Fruit fly (Drosophila melanogaster) whole organism, prepupa: ENCODE measurements around the gene STUB1.

ENCODE experiments used
- CG10631 ChIP-seq: fragments of 200-800 bp; sonication (Bioruptor generic); optimal IDR thresholded peaks from 2 replicates; lab custom pipeline; 2016; ENCODE audit warnings: missing biosample characterization, missing genetic modification characterization
- CG10669 ChIP-seq: fragments of 200-800 bp; sonication (Bioruptor generic); optimal IDR thresholded peaks from 3 replicates; lab custom pipeline; 2018; ENCODE audit warnings: missing biosample characterization, mild to moderate bottlenecking, missing genetic modification characterization, moderate library complexity
- CG11294 ChIP-seq: fragments of 200-800 bp; sonication (Bioruptor generic); IDR thresholded peaks from 2 replicates; pipeline ENCODE4 v1.3.6; 2022; ENCODE audit warnings: missing biosample characterization, missing genetic modification characterization
- CG11762 ChIP-seq: fragments of 200-800 bp; sonication (Bioruptor generic); optimal IDR thresholded peaks from 3 replicates; lab custom pipeline; 2016; ENCODE audit warnings: missing biosample characterization, missing genetic modification characterization; ENCODE audit not compliant: insufficient read depth
- CG11902 ChIP-seq: fragments of 200-800 bp; sonication (Bioruptor generic); optimal IDR thresholded peaks from 3 replicates; lab custom pipeline; 2016; ENCODE audit warnings: missing biosample characterization, missing genetic modification characterization
- CG15336 ChIP-seq: fragments of 200-800 bp; sonication (Bioruptor generic); IDR thresholded peaks from 2 replicates; pipeline ENCODE4 v1.3.6; 2022; ENCODE audit warnings: missing biosample characterization, missing genetic modification characterization
- CG1621 ChIP-seq: fragments of 200-800 bp; sonication (Bioruptor generic); optimal IDR thresholded peaks from 3 replicates; lab custom pipeline; 2018; ENCODE audit warnings: missing biosample characterization, mild to moderate bottlenecking, missing genetic modification characterization
- CG16779 ChIP-seq: fragments of 200-800 bp; sonication (Bioruptor generic); optimal IDR thresholded peaks from 3 replicates; lab custom pipeline; 2017; ENCODE audit warnings: missing biosample characterization, mild to moderate bottlenecking, missing genetic modification characterization
- CG3032 ChIP-seq: fragments of 200-800 bp; optimal IDR thresholded peaks from 2 replicates; lab custom pipeline; 2019; ENCODE audit warnings: missing biosample characterization, mild to moderate bottlenecking, missing genetic modification characterization, moderate library complexity
- CG31627 ChIP-seq: fragments of 200-800 bp; sonication (Bioruptor generic); optimal IDR thresholded peaks from 3 replicates; lab custom pipeline; 2016; ENCODE audit warnings: missing biosample characterization, missing genetic modification characterization
- CG32006 ChIP-seq: fragments of 200-800 bp; sonication (Bioruptor generic); optimal IDR thresholded peaks from 3 replicates; lab custom pipeline; 2017; ENCODE audit warnings: missing biosample characterization, mild to moderate bottlenecking, missing genetic modification characterization
- CG3919 ChIP-seq: fragments of 200-800 bp; sonication (Bioruptor generic); optimal IDR thresholded peaks from 3 replicates; lab custom pipeline; 2016; ENCODE audit warnings: missing biosample characterization, missing genetic modification characterization
- CG4318 ChIP-seq: fragments of 200-800 bp; sonication (Bioruptor generic); optimal IDR thresholded peaks from 3 replicates; lab custom pipeline; 2017; ENCODE audit warnings: missing biosample characterization, mild to moderate bottlenecking, missing genetic modification characterization
- CG6276 ChIP-seq: fragments of 200-800 bp; sonication (Bioruptor generic); optimal IDR thresholded peaks from 2 replicates; lab custom pipeline; 2017; ENCODE audit warnings: missing biosample characterization, mild to moderate bottlenecking, missing genetic modification characterization
- CG6792 ChIP-seq: fragments of 200-800 bp; sonication (Bioruptor generic); optimal IDR thresholded peaks from 3 replicates; lab custom pipeline; 2016; ENCODE audit warnings: missing biosample characterization, missing genetic modification characterization
- CG6808 ChIP-seq: fragments of 200-800 bp; sonication (Bioruptor generic); optimal IDR thresholded peaks from 3 replicates; lab custom pipeline; 2017; ENCODE audit warnings: missing biosample characterization, missing genetic modification characterization, mild to moderate bottlenecking, moderate library complexity, missing genetic modification reagents
- CG6854 ChIP-seq: fragments of 200-800 bp; sonication (Bioruptor generic); optimal IDR thresholded peaks from 2 replicates; lab custom pipeline; 2017; ENCODE audit warnings: missing biosample characterization, mild to moderate bottlenecking, missing genetic modification characterization
- CG7368 ChIP-seq: fragments of 200-800 bp; sonication (Bioruptor generic); optimal IDR thresholded peaks from 3 replicates; lab custom pipeline; 2016; ENCODE audit warnings: missing biosample characterization, missing genetic modification characterization
- CG8319 ChIP-seq: fragments of 200-800 bp; sonication (Bioruptor generic); optimal IDR thresholded peaks from 3 replicates; lab custom pipeline; 2016; ENCODE audit warnings: missing biosample characterization, missing genetic modification characterization
- Eip75B ChIP-seq: fragments of 200-800 bp; sonication (Bioruptor generic); optimal IDR thresholded peaks from 3 replicates; lab custom pipeline; 2016; ENCODE audit warnings: missing biosample characterization, missing genetic modification characterization
- Eip78C ChIP-seq: fragments of 200-800 bp; sonication (Bioruptor generic); peaks from one replicate; lab custom pipeline; 2016; ENCODE audit warnings: missing biosample characterization, missing genetic modification characterization
- Eip93F ChIP-seq: fragments of 200-800 bp; sonication (Bioruptor generic); optimal IDR thresholded peaks from 2 replicates; lab custom pipeline; 2016; ENCODE audit warnings: missing biosample characterization, mild to moderate bottlenecking, missing genetic modification characterization
- Ets21C ChIP-seq: fragments of 200-800 bp; sonication (Bioruptor generic); optimal IDR thresholded peaks from 3 replicates; lab custom pipeline; 2016; ENCODE audit warnings: missing biosample characterization, missing genetic modification characterization
- Ets96B ChIP-seq: fragments of 200-800 bp; optimal IDR thresholded peaks from 2 replicates; lab custom pipeline; 2019; ENCODE audit warnings: missing biosample characterization, mild to moderate bottlenecking, missing genetic modification characterization, moderate library complexity
- Gug ChIP-seq: fragments of 200-800 bp; sonication (Bioruptor generic); IDR thresholded peaks from 2 replicates; pipeline ENCODE4 v1.3.6; 2022; ENCODE audit warnings: missing biosample characterization, missing genetic modification characterization
- Hr39 ChIP-seq: fragments of 200-800 bp; sonication (Bioruptor generic); optimal IDR thresholded peaks from 2 replicates; lab custom pipeline; 2016; ENCODE audit warnings: missing biosample characterization, missing genetic modification characterization
- Lpt ChIP-seq: fragments of 200-800 bp; sonication (Bioruptor generic); optimal IDR thresholded peaks from 3 replicates; lab custom pipeline; 2016; ENCODE audit warnings: missing biosample characterization, missing genetic modification characterization
- Met ChIP-seq: fragments of 200-800 bp; sonication (Bioruptor generic); optimal IDR thresholded peaks from 3 replicates; lab custom pipeline; 2016; ENCODE audit warnings: missing biosample characterization, missing genetic modification characterization
- Smox ChIP-seq: fragments of 200-800 bp; sonication (Bioruptor generic); optimal IDR thresholded peaks from 3 replicates; lab custom pipeline; 2016; ENCODE audit warnings: missing biosample characterization, missing genetic modification characterization
- Sox102F ChIP-seq: fragments of 200-800 bp; sonication (Bioruptor generic); optimal IDR thresholded peaks from 2 replicates; lab custom pipeline; 2016; ENCODE audit warnings: missing biosample characterization, mild to moderate bottlenecking, missing genetic modification characterization
- achi ChIP-seq: fragments of 200-800 bp; sonication (Bioruptor generic); optimal IDR thresholded peaks from 3 replicates; lab custom pipeline; 2016; ENCODE audit warnings: missing biosample characterization, missing genetic modification characterization
- acj6 ChIP-seq: fragments of 200-800 bp; sonication (Bioruptor generic); optimal IDR thresholded peaks from 3 replicates; lab custom pipeline; 2016; ENCODE audit warnings: missing biosample characterization, missing genetic modification characterization
- cyc ChIP-seq: fragments of 200-800 bp; sonication (Bioruptor generic); optimal IDR thresholded peaks from 3 replicates; lab custom pipeline; 2016; ENCODE audit warnings: missing biosample characterization, missing genetic modification characterization
- dsx ChIP-seq: fragments of 200-800 bp; optimal IDR thresholded peaks from 3 replicates; lab custom pipeline; 2019; ENCODE audit warnings: missing biosample characterization, mild to moderate bottlenecking, missing genetic modification characterization, moderate library complexity; ENCODE audit not compliant: poor library complexity, severe bottlenecking
- esn ChIP-seq: fragments of 200-800 bp; sonication (Bioruptor generic); optimal IDR thresholded peaks from 2 replicates; lab custom pipeline; 2016; ENCODE audit warnings: missing biosample characterization, mild to moderate bottlenecking, missing genetic modification characterization, moderate library complexity
- fd59A ChIP-seq: fragments of 200-800 bp; sonication (Bioruptor generic); optimal IDR thresholded peaks from 2 replicates; lab custom pipeline; 2017; ENCODE audit warnings: missing biosample characterization, mild to moderate bottlenecking, missing genetic modification characterization, missing genetic modification reagents
- fkh ChIP-seq: fragments of 200-800 bp; sonication (Bioruptor generic); optimal IDR thresholded peaks from 3 replicates; lab custom pipeline; 2017; ENCODE audit warnings: missing biosample characterization, mild to moderate bottlenecking, missing genetic modification characterization, moderate library complexity
- lz ChIP-seq: fragments of 200-800 bp; sonication (Bioruptor generic); optimal IDR thresholded peaks from 3 replicates; lab custom pipeline; 2016; ENCODE audit warnings: missing biosample characterization, missing genetic modification characterization
- net ChIP-seq: fragments of 200-800 bp; sonication (Bioruptor generic); optimal IDR thresholded peaks from 3 replicates; lab custom pipeline; 2016; ENCODE audit warnings: missing biosample characterization, missing genetic modification characterization
- salr ChIP-seq, 2 experiments: fragments of 200-800 bp; sonication (Bioruptor generic); optimal IDR thresholded peaks; 3 replicates each; lab custom pipeline; 2016 to 2018; ENCODE audit warnings: missing biosample characterization in 2 of 2, missing genetic modification characterization in 2 of 2, mild to moderate bottlenecking in 1 of 2
- svp ChIP-seq: fragments of 200-800 bp; sonication (Bioruptor generic); peaks from one replicate; lab custom pipeline; 2016; ENCODE audit warnings: missing biosample characterization, missing genetic modification characterization

STUB1 gene

DNA sequence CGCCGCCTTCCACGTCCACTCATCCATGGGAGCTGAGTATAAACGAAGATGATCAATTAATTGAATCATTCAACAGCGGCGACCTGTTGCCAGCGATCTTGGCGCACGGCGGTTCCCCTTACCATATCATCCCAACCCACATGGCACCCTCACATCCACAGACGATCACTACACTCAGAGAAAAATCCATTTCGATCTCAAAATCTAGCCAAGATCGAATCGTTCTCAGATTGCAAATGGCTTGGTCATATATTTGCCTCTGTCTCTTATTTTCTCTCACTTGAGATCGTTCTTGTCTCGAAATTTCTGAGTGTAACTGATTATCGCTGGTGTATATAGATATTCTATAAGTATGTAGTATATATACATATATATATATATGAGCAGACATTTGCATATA, 31.0 kb downstream of the STUB1 start (continued):
- TF ChIP-seq CG11294 (GFP tag; lab: Robert Waterston, UW) (0 out of 2 replicates have a peak, but pooled peaks have one; percentile 13), acj6 (peak; percentile 52), Hr39 (GFP tag; lab: Kevin White, UChicago) (peak; percentile 4), achi (GFP tag; lab: Kevin White, UChicago) (peak; percentile 54), CG6854 (no peak), CG3919 (GFP tag; lab: Kevin White, UChicago) (peak; percentile 55), Smox (GFP tag; lab: Kevin White, UChicago) (peak; percentile 40), Ets96B (tag; lab: Kevin White, UChicago) (peak; percentile 69), Lpt (GFP tag; lab: Kevin White, UChicago) (peak; percentile 13), CG6276 (GFP tag; lab: Kevin White, UChicago) (peak; percentile 10), Gug (GFP tag; lab: Robert Waterston, UW) (no peak), CG6808 (peak; percentile 48), cyc (GFP tag; lab: Kevin White, UChicago) (peak; percentile 38), CG3032 (tag; lab: Kevin White, UChicago) (peak; percentile 60), CG11762 (peak; percentile 30), CG6792 (GFP tag; lab: Kevin White, UChicago) (peak; percentile 52)

DNA sequence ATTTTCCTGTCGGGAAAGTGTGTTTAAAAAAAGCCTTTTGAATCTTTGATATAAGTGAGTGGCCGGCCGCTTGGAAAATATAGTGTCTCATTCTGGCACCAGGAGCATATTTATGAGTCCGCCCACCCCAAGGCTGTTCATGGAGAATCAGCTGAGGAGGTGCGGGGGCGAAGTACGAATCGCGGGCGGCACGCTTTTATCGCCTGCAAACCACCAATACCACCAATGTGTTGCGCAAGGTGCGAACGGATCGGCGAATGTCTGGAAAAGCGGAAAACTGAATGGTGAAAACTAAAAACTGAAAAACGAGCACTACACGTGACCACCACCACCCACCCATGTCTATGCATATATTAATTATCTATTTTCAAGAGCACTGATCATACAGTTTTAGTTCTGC, 31.6 kb downstream of the STUB1 start:
- TF ChIP-seq svp (GFP tag; lab: Kevin White, UChicago) (no peak), CG16779 (tag; lab: Kevin White, UChicago) (no peak), CG3032 (tag; lab: Kevin White, UChicago) (no peak), CG6808 (no peak), CG31627 (GFP tag; lab: Kevin White, UChicago) (no peak), lz (GFP tag; lab: Kevin White, UChicago) (no peak), CG1621 (tag; lab: Kevin White, UChicago) (no peak), CG6792 (GFP tag; lab: Kevin White, UChicago) (no peak)
- TF ChIP-seq, all 60 proteins: peak for 0

DNA sequence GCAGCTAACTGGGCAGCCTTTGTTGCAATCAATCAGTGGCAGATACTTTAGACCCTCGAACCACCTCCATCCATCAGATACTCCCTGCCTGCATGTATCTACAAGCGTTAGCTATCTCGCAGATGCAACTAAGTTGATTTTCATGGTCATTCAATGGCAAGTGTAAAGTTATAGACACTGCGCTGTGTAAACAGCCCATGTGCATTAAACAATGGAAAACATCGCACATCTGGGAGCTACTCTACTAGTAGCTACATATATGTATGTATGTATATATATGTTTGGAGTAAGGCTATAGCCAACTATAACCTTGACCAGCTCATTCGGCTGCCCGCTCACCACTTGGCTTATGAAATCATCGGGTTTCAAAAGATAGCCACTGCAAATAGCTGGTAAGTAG, 32.9 kb downstream of the STUB1 start:
- TF ChIP-seq CG11762 (no peak), dsx (GFP tag; lab: Kevin White, UChicago) (peak; percentile 36), Eip78C (GFP tag; lab: Kevin White, UChicago) (peak; percentile 16)
- TF ChIP-seq, all 60 proteins: peak for 2

- TF ChIP-seq cyc (GFP tag; lab: Kevin White, UChicago) (no peak), fkh (GFP tag; lab: Kevin White, UChicago) (peak; percentile 69)
Observed at dm6 chr2L:10472257-10472656, 34.9 kb downstream of the STUB1 start.

DNA sequence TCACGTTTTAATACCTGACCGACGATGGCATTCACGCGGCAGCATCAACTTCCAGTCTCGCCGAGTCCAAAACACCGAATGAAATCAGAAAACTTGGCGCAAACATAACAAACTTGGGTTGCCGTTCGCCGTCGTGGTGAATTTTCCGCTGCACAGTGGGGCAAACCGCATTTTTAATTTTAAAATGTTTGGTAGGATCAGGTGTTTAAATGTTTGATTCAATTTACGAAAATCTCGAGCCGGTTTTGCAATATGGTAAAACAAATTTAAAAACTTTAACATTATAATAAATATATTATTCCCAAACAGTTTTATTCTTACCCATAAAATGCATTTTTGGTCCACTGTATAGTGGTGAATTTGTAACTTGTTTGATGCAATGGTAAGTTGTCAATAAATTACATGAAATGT, 36.9 kb downstream of the STUB1 start, which contains the start of gene RluA-1:
RluA-1 (minus strand) TSS at position 82 of the 411 bp plus-strand sequence.
- TF ChIP-seq Eip93F (GFP tag; lab: Kevin White, UChicago): peak; percentile 85
- TF ChIP-seq CG3032 (tag; lab: Kevin White, UChicago): peak; percentile 97
- TF ChIP-seq CG16779 (tag; lab: Kevin White, UChicago): peak; percentile 93
- peak; percentile 95 for TF ChIP-seq CG8319
- TF ChIP-seq fd59A (GFP tag; lab: Kevin White, UChicago): peak; percentile 96
- TF ChIP-seq salr (GFP tag; optimal IDR thresholded peaks at IDR 0.05; lab: Kevin White, UChicago): peak; percentile 94 to 96
- TF ChIP-seq CG1621 (tag; lab: Kevin White, UChicago): peak; percentile 96
- peak; percentile 90 for TF ChIP-seq cyc (GFP tag; lab: Kevin White, UChicago)
- peak; percentile 85 for TF ChIP-seq Met (GFP tag; lab: Kevin White, UChicago)
- peak; percentile 94 for TF ChIP-seq CG7368 (GFP tag; lab: Kevin White, UChicago)
- peak; percentile 93 for TF ChIP-seq Smox (GFP tag; lab: Kevin White, UChicago)
- peak; percentile 97 for TF ChIP-seq CG4318 (GFP tag; lab: Kevin White, UChicago)
- peak; percentile 97 for TF ChIP-seq CG11762
- peak; percentile 91 for TF ChIP-seq lz (GFP tag; lab: Kevin White, UChicago)
- peak; percentile 99 for TF ChIP-seq CG15336 (GFP tag; lab: Robert Waterston, UW)
- TF ChIP-seq CG10631 (GFP tag; lab: Kevin White, UChicago): peak; percentile 98
- peak; percentile 79 for TF ChIP-seq CG6854
- TF ChIP-seq CG11902 (GFP tag; lab: Kevin White, UChicago): peak; percentile 84
- TF ChIP-seq CG32006 (GFP tag; lab: Kevin White, UChicago): peak; percentile 99
- peak; percentile 94 for TF ChIP-seq esn (GFP tag; lab: Kevin White, UChicago)
- TF ChIP-seq CG10669 (GFP tag; lab: Kevin White, UChicago): peak; percentile 98
- TF ChIP-seq Lpt (GFP tag; lab: Kevin White, UChicago): peak; percentile 97
- peak; percentile 83 for TF ChIP-seq Ets21C (GFP tag; lab: Kevin White, UChicago)
- TF ChIP-seq Eip75B: peak; percentile 90
- peak; percentile 93 for TF ChIP-seq Sox102F (GFP tag; lab: Kevin White, UChicago)
- TF ChIP-seq svp (GFP tag; lab: Kevin White, UChicago): peak; percentile 96
- peak; percentile 94 for TF ChIP-seq CG6808
- peak; percentile 98 for TF ChIP-seq net (GFP tag; lab: Kevin White, UChicago)
